Fruit fly (Drosophila melanogaster): ENCODE data around the gene CG13841.
A peak's percentile ranks its signal among the peaks of the same experiment; 100 is the strongest.

CG13841 gene

DNA sequence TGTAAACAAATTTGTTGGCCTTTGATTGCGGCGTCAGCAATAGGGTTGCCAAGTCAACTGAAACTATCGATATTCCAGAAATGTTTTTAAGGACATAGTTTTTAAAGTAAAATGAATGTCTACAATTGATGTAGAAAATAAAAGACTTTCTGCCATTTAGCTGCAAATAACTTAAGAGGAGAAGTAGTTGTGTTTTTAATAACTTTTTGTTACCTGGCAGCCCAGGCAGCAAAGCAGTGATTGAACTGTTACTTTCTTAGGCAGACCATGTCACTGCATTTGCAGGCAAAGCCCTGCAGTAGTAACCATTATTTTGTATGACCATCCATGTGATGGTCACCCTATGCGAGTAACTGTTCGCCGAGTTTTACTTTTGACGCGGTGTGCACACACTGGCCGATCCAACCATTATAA lies 17.0 kb downstream of the CG13841 start, which contains the start of the genes rumi, CG7029 and Usp12-46 (continued):
- TF ChIP-seq Dip3 (GFP tag; optimal IDR thresholded peaks at IDR 0.05) = peak; percentile 92
- no peak for TF ChIP-seq D19A (tag; optimal IDR thresholded peaks at IDR 0.05)
- TF ChIP-seq BEAF-32 (GFP tag; optimal IDR thresholded peaks at IDR 0.05) = peak; percentile 87
- peak; percentile 79 for TF ChIP-seq kay (GFP tag; optimal IDR thresholded peaks at IDR 0.05)
- TF ChIP-seq CG9727 (GFP tag; optimal IDR thresholded peaks at IDR 0.05) = peak; percentile 86
- TF ChIP-seq mirr (GFP tag; optimal IDR thresholded peaks at IDR 0.05) = peak; percentile 69
- TF ChIP-seq da (GFP tag; optimal IDR thresholded peaks at IDR 0.05) = peak; percentile 85
- TF ChIP-seq repo (GFP tag; optimal IDR thresholded peaks at IDR 0.05) = peak; percentile 88
- peak; percentile 71 for TF ChIP-seq wdn (GFP tag; IDR thresholded peaks at IDR 0.05)
- peak; percentile 87 for TF ChIP-seq grau (tag; optimal IDR thresholded peaks at IDR 0.05)
- TF ChIP-seq CG17359 (tag; optimal IDR thresholded peaks at IDR 0.05) = peak; percentile 84
- peak; percentile 86 for TF ChIP-seq Ssrp (tag; optimal IDR thresholded peaks at IDR 0.05)
- TF ChIP-seq hb (GFP tag; IDR thresholded peaks at IDR 0.05; ENCODE audit: partially characterized antibody) = peak; percentile 64; the same call in 1 of the 3 replicates
- peak in 1 of 2 experiments; percentile 88 for TF ChIP-seq bsh (GFP tag; optimal IDR thresholded peaks at IDR 0.05)
- peak; percentile 77 for TF ChIP-seq CG9215 (GFP tag; IDR thresholded peaks at IDR 0.05)
- TF ChIP-seq Bteb2 (GFP tag; optimal IDR thresholded peaks at IDR 0.05) = peak; percentile 90
- TF ChIP-seq aop (GFP tag; IDR thresholded peaks at IDR 0.05) = peak; percentile 43; the same call in 1 of the 2 replicates
- peak; percentile 2 for TF ChIP-seq CG31365 (tag; optimal IDR thresholded peaks at IDR 0.05)
- TF ChIP-seq dmrt11E (tag; optimal IDR thresholded peaks at IDR 0.05) = peak; percentile 87
- TF ChIP-seq CG13775 (GFP tag; optimal IDR thresholded peaks at IDR 0.05) = peak; percentile 89
- TF ChIP-seq CG8765 (GFP tag; IDR thresholded peaks at IDR 0.05) = peak; percentile 82
- TF ChIP-seq CG6813 (GFP tag; optimal IDR thresholded peaks at IDR 0.05) = peak; percentile 51
- peak; percentile 58 for TF ChIP-seq CG7271 (tag; optimal IDR thresholded peaks at IDR 0.05)
- TF ChIP-seq her (GFP tag; optimal IDR thresholded peaks at IDR 0.05) = peak; percentile 79
- no peak for TF ChIP-seq tap (tag; optimal IDR thresholded peaks at IDR 0.05)
- no peak for TF ChIP-seq odd (GFP tag; optimal IDR thresholded peaks at IDR 0.05)
- TF ChIP-seq H2.0 (GFP tag; IDR thresholded peaks at IDR 0.05) = peak; percentile 83
- TF ChIP-seq CoRest (tag; optimal IDR thresholded peaks at IDR 0.05) = peak; percentile 87
- TF ChIP-seq CG31441 (GFP tag; IDR thresholded peaks at IDR 0.05) = peak; percentile 94
- TF ChIP-seq gem (tag; optimal IDR thresholded peaks at IDR 0.05) = peak; percentile 92
- TF ChIP-seq TFAM (GFP tag; optimal IDR thresholded peaks at IDR 0.05) = peak; percentile 49
- TF ChIP-seq CG14667 (GFP tag; IDR thresholded peaks at IDR 0.05) = peak; percentile 59; the same call in 1 of the 2 replicates
- peak; percentile 72 for TF ChIP-seq Hmx (GFP tag; optimal IDR thresholded peaks at IDR 0.05)
- peak; percentile 85 for TF ChIP-seq sisA (GFP tag; IDR thresholded peaks at IDR 0.05)
- TF ChIP-seq CG7357 (GFP tag; IDR thresholded peaks at IDR 0.05) = peak; percentile 60; the same call in 2 of the 3 replicates
- peak; percentile 87 for TF ChIP-seq slp2 (GFP tag; optimal IDR thresholded peaks at IDR 0.05)
- TF ChIP-seq CG4328 (GFP tag; optimal IDR thresholded peaks at IDR 0.05) = peak; percentile 76
- TF ChIP-seq rib (GFP tag; IDR thresholded peaks at IDR 0.05) = 0 out of 2 replicates have a peak, but pooled peaks have one; percentile 20
- peak; percentile 59 for TF ChIP-seq CG11723 (GFP tag; optimal IDR thresholded peaks at IDR 0.05)
- TF ChIP-seq NfI (GFP tag; optimal IDR thresholded peaks at IDR 0.05) = peak; percentile 81
- TF ChIP-seq Camta (GFP tag; optimal IDR thresholded peaks at IDR 0.05) = peak; percentile 90
- TF ChIP-seq CG15696 (tag; optimal IDR thresholded peaks at IDR 0.05) = peak; percentile 87
- TF ChIP-seq CG7372 (GFP tag; IDR thresholded peaks at IDR 0.05) = peak; percentile 82
- TF ChIP-seq gt (GFP tag; IDR thresholded peaks at IDR 0.05) = peak; percentile 16; the same call in 1 of the 2 replicates
- peak; percentile 90 for TF ChIP-seq fu2 (GFP tag; optimal IDR thresholded peaks at IDR 0.05)
- peak; percentile 75 for TF ChIP-seq Meics (GFP tag; optimal IDR thresholded peaks at IDR 0.05)
- no peak for TF ChIP-seq pan (optimal IDR thresholded peaks at IDR 0.05)
- peak in 1 of 2 experiments; percentile 88 for TF ChIP-seq pan (GFP tag; optimal IDR thresholded peaks at IDR 0.05 in 1 of 2, IDR thresholded peaks at IDR 0.05 in 1 of 2)
- peak; percentile 87 for TF ChIP-seq tin (GFP tag; optimal IDR thresholded peaks at IDR 0.05)
- peak; percentile 71 for TF ChIP-seq Elba2 (GFP tag; optimal IDR thresholded peaks at IDR 0.05)
- TF ChIP-seq CG4404 (GFP tag; IDR thresholded peaks at IDR 0.05) = peak; percentile 72
